Fruit fly (Drosophila melanogaster): ENCODE data around the gene CG32022.

Gene CG32022

DNA sequence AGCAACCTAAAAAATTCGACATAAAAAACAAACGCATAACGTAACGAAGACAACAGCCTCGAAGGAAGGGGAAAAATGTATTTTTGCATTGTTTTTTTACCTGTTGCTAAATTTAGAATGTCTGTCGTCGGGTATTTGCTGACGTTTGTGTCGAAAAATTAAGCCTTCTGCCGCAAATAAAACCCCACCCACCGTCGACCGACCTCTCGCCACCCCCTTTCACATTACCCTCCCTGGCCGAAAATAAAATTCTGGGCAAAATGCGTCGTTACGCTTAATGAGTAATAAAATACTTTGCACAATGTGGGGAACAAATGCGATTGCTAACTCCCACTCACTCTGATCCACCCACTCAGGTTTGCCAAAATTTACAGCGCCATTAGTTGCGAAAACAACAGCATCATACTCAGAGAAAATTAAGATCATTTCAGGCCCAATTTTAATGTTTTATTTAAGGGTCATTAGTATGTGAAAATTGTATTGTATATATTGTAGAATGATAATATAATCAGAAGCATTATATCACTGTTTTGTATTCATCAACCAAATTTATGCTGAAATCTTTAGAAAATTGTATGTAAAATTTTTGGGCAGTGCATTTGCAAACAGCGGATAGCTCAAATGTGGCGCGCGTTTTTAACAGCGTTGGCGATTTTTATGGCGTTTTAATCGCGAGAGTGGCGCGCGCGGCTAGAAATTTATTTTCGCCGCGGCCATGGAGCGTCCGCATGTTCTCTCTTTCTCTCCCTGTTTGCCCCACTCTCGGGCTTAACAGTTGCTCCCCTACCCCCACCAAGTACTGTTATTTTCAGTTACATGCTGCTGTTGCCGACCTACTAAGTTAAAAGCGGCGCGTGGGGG, 48.6 kb downstream of the CG32022 start (continued):
- TF ChIP-seq CG31224 (GFP tag; IDR thresholded peaks at IDR 0.05) (peak; percentile 56), CG5180 (GFP tag; optimal IDR thresholded peaks at IDR 0.05) (no peak), maf-S (GFP tag; optimal IDR thresholded peaks at IDR 0.05) (peak; percentile 21), schlank (tag; optimal IDR thresholded peaks at IDR 0.05) (peak; percentile 43), tx (GFP tag; optimal IDR thresholded peaks at IDR 0.05) (no peak), CG12769 (tag; optimal IDR thresholded peaks at IDR 0.05) (peak; percentile 58), abd-A (tag; optimal IDR thresholded peaks at IDR 0.05) (no peak), CG31441 (GFP tag; IDR thresholded peaks at IDR 0.05) (peak; percentile 21; the same call in 1 of the 2 replicates), fu2 (GFP tag; optimal IDR thresholded peaks at IDR 0.05) (peak; percentile 31), CG9215 (GFP tag; IDR thresholded peaks at IDR 0.05) (peak; percentile 31; the same call in 1 of the 2 replicates), CG5245 (GFP tag; optimal IDR thresholded peaks at IDR 0.05) (no peak), sc (optimal IDR thresholded peaks at IDR 0.05) (no peak), sc (GFP tag; optimal IDR thresholded peaks at IDR 0.05) (no peak), Hr39 (optimal IDR thresholded peaks at IDR 0.05) (no peak), ranshi (GFP tag; IDR thresholded peaks at IDR 0.05) (peak; percentile 56), Antp (GFP tag; optimal IDR thresholded peaks at IDR 0.05) (no peak), Xrp1 (GFP tag; IDR thresholded peaks at IDR 0.05) (peak; percentile 28; the same call in 1 of the 2 replicates), CG12391 (tag; optimal IDR thresholded peaks at IDR 0.05) (peak; percentile 38), fd96Cb (tag; optimal IDR thresholded peaks at IDR 0.05) (no peak), mam (GFP tag; optimal IDR thresholded peaks at IDR 0.05) (no peak), CG13296 (GFP tag; optimal IDR thresholded peaks at IDR 0.05) (peak; percentile 12), Atf6 (GFP tag; IDR thresholded peaks at IDR 0.05) (peak; percentile 77), CG8281 (tag; optimal IDR thresholded peaks at IDR 0.05) (no peak), CG1603 (tag; optimal IDR thresholded peaks at IDR 0.05) (peak; percentile 23), CG1529 (GFP tag; optimal IDR thresholded peaks at IDR 0.05) (no peak), CG43689 (GFP tag; IDR thresholded peaks at IDR 0.05) (no peak), Chrac-16 (GFP tag; optimal IDR thresholded peaks at IDR 0.05) (no peak), CG10274 (GFP tag; optimal IDR thresholded peaks at IDR 0.05) (no peak), HLHmδ (GFP tag; optimal IDR thresholded peaks at IDR 0.05) (no peak), tup (GFP tag; optimal IDR thresholded peaks at IDR 0.05) (no peak), CG15514 (GFP tag; optimal IDR thresholded peaks at IDR 0.05) (peak; percentile 32), CG14014 (GFP tag; IDR thresholded peaks at IDR 0.05) (peak; percentile 45), CG14667 (GFP tag; IDR thresholded peaks at IDR 0.05) (0 out of 2 replicates have a peak, but pooled peaks have one; percentile 25), CG10267 (tag; optimal IDR thresholded peaks at IDR 0.05) (peak; percentile 5), pfk (GFP tag; optimal IDR thresholded peaks at IDR 0.05) (no peak), CG12071 (GFP tag; optimal IDR thresholded peaks at IDR 0.05) (no peak), HHEX (GFP tag; optimal IDR thresholded peaks at IDR 0.05) (peak; percentile 39), CG7987 (GFP tag; optimal IDR thresholded peaks at IDR 0.05) (no peak), CG6854 (GFP tag; optimal IDR thresholded peaks at IDR 0.05) (no peak), CG17361 (GFP tag; IDR thresholded peaks at IDR 0.05) (no peak), CG3995 (GFP tag; optimal IDR thresholded peaks at IDR 0.05) (no peak), CG33213 (GFP tag; optimal IDR thresholded peaks at IDR 0.05) (no peak), Fer3 (tag; optimal IDR thresholded peaks at IDR 0.05) (peak; percentile 59), slou (GFP tag; optimal IDR thresholded peaks at IDR 0.05) (no peak), CG3163 (GFP tag; optimal IDR thresholded peaks at IDR 0.05) (no peak), CG12104 (GFP tag; optimal IDR thresholded peaks at IDR 0.05) (no peak), pan (optimal IDR thresholded peaks at IDR 0.05) (no peak), pan (GFP tag; optimal IDR thresholded peaks at IDR 0.05 in 1 of 2, IDR thresholded peaks at IDR 0.05 in 1 of 2) (no peak), MTF-1 (GFP tag; optimal IDR thresholded peaks at IDR 0.05; ENCODE audit: borderline replicate concordance) (no peak), Meics (GFP tag; optimal IDR thresholded peaks at IDR 0.05) (peak; percentile 70)
